Fruit fly (Drosophila melanogaster) whole organism, wandering third instar larva: ENCODE results near the gene CG11699.

Experiments
- Hnf4 ChIP-seq: fragments of 200-800 bp; sonication (Bioruptor generic); optimal IDR thresholded peaks from 2 replicates; lab custom pipeline; 2016; ENCODE audit warnings: missing biosample characterization, mild to moderate bottlenecking, missing genetic modification characterization
- dsf ChIP-seq: sonication (Bioruptor generic); optimal IDR thresholded peaks from 2 replicates; lab custom pipeline; 2016; ENCODE audit warnings: missing biosample characterization, missing genetic modification characterization, borderline replicate concordance

- TF ChIP-seq Hnf4 (GFP tag; lab: Kevin White, UChicago) (no peak), dsf (GFP tag; lab: Kevin White, UChicago) (no peak)
These were observed 31.0 kb downstream of the CG11699 start for dm6 chrX:11601408-11601807.
